Fruit fly (Drosophila melanogaster) S2 (cell line): ENCODE measurements around the gene CG34332.
A peak's percentile ranks its signal among the peaks of the same experiment; 100 is the strongest.
"Not testable (repeated sequence)": the region's sequence is repeated elsewhere in the genome, so short reads cannot be mapped to it uniquely, and the experiment has no call there.

ENCODE experiments used
- CG8478 ChIP-seq: fragments of >200 bp; optimal IDR thresholded peaks from 2 replicates; lab custom pipeline; 2018
- CTCF ChIP-seq, 2 experiments: fragments of >200 bp; optimal IDR thresholded peaks; 2 replicates each; lab custom pipeline; 2018

Gene CG34332

dm6 chrX:20159679-20160140 lies 18.9 kb downstream of the CG34332 start, which contains the start of gene Rab35:
Gene Rab35, minus strand, starts transcription at chrX:20159872.
- TF ChIP-seq CG8478 (no peak), CTCF (optimal IDR thresholded peaks at IDR 0.05; lab: Kevin White, UChicago) (no peak)

- TF ChIP-seq CG8478: no peak
- no peak for TF ChIP-seq CTCF (optimal IDR thresholded peaks at IDR 0.05; lab: Kevin White, UChicago)
Observed at dm6 chrX:20162586-20162985, 21.8 kb downstream of the CG34332 start.

- TF ChIP-seq CTCF (optimal IDR thresholded peaks at IDR 0.05; lab: Kevin White, UChicago) (peak in 1 of 2 experiments; percentile 30), CG8478 (no peak)
Observed at dm6 chrX:20165773-20166412, 25.1 kb downstream of the CG34332 start, which contains the start of gene Phf7. Gene Phf7, minus strand, starts transcription at chrX:20165830.

dm6 chrX:20166484-20167038 lies 25.8 kb downstream of the CG34332 start, which contains the start of gene CG9577:
Gene CG9577, plus strand, starts transcription at chrX:20166673.
- TF ChIP-seq CTCF (optimal IDR thresholded peaks at IDR 0.05; lab: Kevin White, UChicago) (no peak), CG8478 (no peak)

- no peak for TF ChIP-seq CTCF (optimal IDR thresholded peaks at IDR 0.05; lab: Kevin White, UChicago)
- no peak for TF ChIP-seq CG8478
Observed at dm6 chrX:20169898-20170297, 29.1 kb downstream of the CG34332 start, which contains the start of the genes CG9581 and CG9578. Gene CG9581, minus strand, starts transcription at chrX:20169981. Gene CG9578, plus strand, starts transcription at chrX:20170222.

dm6 chrX:20173464-20173995 lies 32.7 kb downstream of the CG34332 start, which contains the start of gene AnxB10:
Gene AnxB10, minus strand, starts transcription at chrX:20173514.
- TF ChIP-seq CTCF (optimal IDR thresholded peaks at IDR 0.05; lab: Kevin White, UChicago): no peak
- TF ChIP-seq CG8478: no peak

dm6 chrX:20178538-20178937 lies 37.7 kb downstream of the CG34332 start, which contains the start of gene Sdic1:
Gene Sdic1, minus strand, starts transcription at chrX:20178638.
- TF ChIP-seq CG8478; CTCF (optimal IDR thresholded peaks at IDR 0.05; lab: Kevin White, UChicago): not testable (repeated sequence)

dm6 chrX:20186387-20186786 lies 45.6 kb downstream of the CG34332 start, which contains the start of gene Sdic2:
Gene Sdic2, minus strand, starts transcription at chrX:20186487.
- TF ChIP-seq CG8478; CTCF (optimal IDR thresholded peaks at IDR 0.05; lab: Kevin White, UChicago): not testable (repeated sequence)
